Worm (Caenorhabditis elegans) whole organism, L1 larva: ENCODE measurements around the gene T05B9.2.

ENCODE experiments used
- ama-1 ChIP-seq: fragments of 150-350 bp; optimal IDR thresholded peaks from 2 replicates; lab custom pipeline; 2014
- ceh-88 ChIP-seq: fragments of 200-800 bp; sonication (Bioruptor generic); IDR thresholded peaks from 2 replicates; pipeline ENCODE4 v1.3.6; 2022; ENCODE audit warnings: missing genetic modification characterization, missing compliant biosample characterization
- ces-1 ChIP-seq: fragments of 150-350 bp; optimal IDR thresholded peaks from 2 replicates; lab custom pipeline; 2014; ENCODE audit warnings: missing biosample characterization, missing genetic modification reagents, missing genetic modification characterization
- elt-2 ChIP-seq: sonication (generic microtip); optimal IDR thresholded peaks from 2 replicates; lab custom pipeline; 2016; ENCODE audit warnings: missing genetic modification characterization, mild to moderate bottlenecking, inconsistent platforms, missing compliant biosample characterization, missing genetic modification reagents
- fos-1 ChIP-seq: fragments of 150-350 bp; optimal IDR thresholded peaks from 2 replicates; lab custom pipeline; 2014; ENCODE audit warnings: missing biosample characterization, missing genetic modification characterization
- skn-1 ChIP-seq: fragments of 150-350 bp; optimal IDR thresholded peaks from 2 replicates; lab custom pipeline; 2014; ENCODE audit warnings: missing biosample characterization, missing genetic modification characterization
- snpc-4 ChIP-seq: fragments of 150-350 bp; optimal IDR thresholded peaks from 2 replicates; lab custom pipeline; 2014; ENCODE audit warnings: missing biosample characterization, missing genetic modification characterization

DNA sequence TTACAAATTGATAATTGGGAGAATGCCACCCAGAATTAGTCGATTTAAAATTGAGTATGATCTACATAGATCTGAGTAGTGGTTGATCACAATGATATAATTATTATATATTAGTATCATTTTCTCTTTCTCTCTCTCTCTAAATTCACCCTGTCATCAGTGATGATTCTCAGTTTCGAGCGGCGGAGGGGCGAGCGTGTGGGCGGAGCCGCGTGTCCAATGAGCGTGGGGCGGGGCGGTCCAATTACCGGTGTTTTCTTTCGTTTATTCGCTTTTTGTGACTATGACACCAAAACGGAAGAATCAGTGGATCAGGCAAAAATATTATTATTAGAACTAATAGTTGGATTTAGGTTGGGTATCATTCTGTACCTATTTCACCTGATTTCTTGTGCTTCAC, 24.3 kb downstream of the T05B9.2 start:
- TF ChIP-seq ama-1 (lab: Kevin White, UChicago) (no peak), ceh-88 (no peak), fos-1 (tag; lab: Kevin White, UChicago) (no peak), skn-1 (no peak), ces-1 (GFP tag; lab: Kevin White, UChicago) (no peak), snpc-4 (tag; lab: Kevin White, UChicago) (no peak), elt-2 (tag; lab: Kevin White, UChicago) (no peak)
